Worm (Caenorhabditis elegans) whole organism, young adult: ENCODE data around the gene metl-1.

ENCODE experiments used
- F22D6.2 ChIP-seq: sonication (generic microtip); optimal IDR thresholded peaks from 2 replicates; lab custom pipeline; 2016; ENCODE audit warnings: mild to moderate bottlenecking, missing genetic modification characterization, missing compliant biosample characterization
- F37B4.10 ChIP-seq: fragments of 200-800 bp; sonication (Bioruptor generic); IDR thresholded peaks from 2 replicates; pipeline ENCODE4 v1.3.6; 2022; ENCODE audit warnings: missing genetic modification characterization, missing compliant biosample characterization
- K12H6.12 ChIP-seq: fragments of 200-800 bp; sonication (Bioruptor generic); optimal IDR thresholded peaks from 2 replicates; lab custom pipeline; 2018; ENCODE audit warnings: mild to moderate bottlenecking, missing genetic modification characterization, missing compliant biosample characterization
- ama-1 ChIP-seq, 3 experiments: fragments of 150-350 bp in 1 of 3; sonication (generic microtip) in 2 of 3; optimal IDR thresholded peaks; 2 replicates each; lab custom pipeline; 2014 to 2018; ENCODE audit warnings: missing biosample characterization in 2 of 3, missing genetic modification characterization in 2 of 3, missing genetic modification reagents in 2 of 3
- ceh-91 ChIP-seq: fragments of 200-800 bp; sonication (Bioruptor generic); IDR thresholded peaks from 2 replicates; pipeline ENCODE4 v1.3.6; 2022; ENCODE audit warnings: missing genetic modification reagents, missing genetic modification characterization, missing compliant biosample characterization
- pha-4 ChIP-seq: fragments of 150-350 bp; sonication (generic microtip); optimal IDR thresholded peaks from 2 replicates; lab custom pipeline; 2014; ENCODE audit warnings: missing biosample characterization, missing genetic modification reagents, missing genetic modification characterization
- sdz-38 ChIP-seq: sonication (generic microtip); optimal IDR thresholded peaks from 2 replicates; lab custom pipeline; 2016; ENCODE audit warnings: missing genotype, missing genetic modification characterization, missing compliant biosample characterization
- unc-130 ChIP-seq: sonication (generic microtip); optimal IDR thresholded peaks from 2 replicates; lab custom pipeline; 2016; ENCODE audit warnings: missing genetic modification reagents, missing genetic modification characterization, missing compliant biosample characterization
- ztf-3 ChIP-seq: fragments of 200-800 bp; sonication (Bioruptor generic); optimal IDR thresholded peaks from 2 replicates; lab custom pipeline; 2018; ENCODE audit warnings: mild to moderate bottlenecking, missing genetic modification characterization, missing compliant biosample characterization

DNA sequence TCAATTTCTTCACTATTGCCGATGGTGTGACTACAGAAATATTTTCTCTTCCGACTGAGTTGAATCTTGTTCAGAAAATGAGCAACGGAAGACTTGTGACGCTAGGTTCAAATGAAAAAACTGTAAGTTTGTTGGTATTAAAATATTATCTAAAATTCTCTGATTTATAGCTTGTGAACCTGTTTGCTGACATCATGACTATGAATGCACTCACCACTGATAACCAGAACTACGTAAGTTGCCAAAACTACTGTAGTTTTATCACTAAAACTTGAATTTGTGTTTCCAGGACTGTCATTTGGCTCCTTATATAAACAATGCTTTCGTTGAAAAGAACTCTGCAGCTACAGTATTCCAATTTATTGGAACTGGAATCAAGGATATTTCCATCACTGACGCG is 44.8 kb downstream of the metl-1 start:
- no peak for TF ChIP-seq ztf-3 (GFP tag; lab: Kevin White, UChicago)
- TF ChIP-seq K12H6.12 (tag; lab: Kevin White, UChicago) = no peak
- no peak for TF ChIP-seq ama-1 (optimal IDR thresholded peaks at IDR 0.05; lab: Kevin White, UChicago)
- TF ChIP-seq ama-1 (GFP tag; optimal IDR thresholded peaks at IDR 0.05; lab: Kevin White, UChicago) = no peak
- TF ChIP-seq F22D6.2 (tag; lab: Kevin White, UChicago) = no peak
- TF ChIP-seq unc-130 (GFP tag; lab: Kevin White, UChicago) = no peak
- TF ChIP-seq F37B4.10 (GFP tag; lab: Robert Waterston, UW) = no peak
- TF ChIP-seq ceh-91 (GFP tag; lab: Robert Waterston, UW) = no peak
- no peak for TF ChIP-seq sdz-38
- no peak for TF ChIP-seq pha-4 (tag; lab: Kevin White, UChicago)
